Fruit fly (Drosophila melanogaster) whole organism, embryonic: Measurements from ENCODE around the gene Syx5.

Experiments used
- Ada2b ChIP-seq: fragments of 200-800 bp; sonication (Bioruptor generic); IDR thresholded peaks from 2 replicates; pipeline ENCODE4 v1.3.6; 2022; ENCODE audit warnings: missing biosample characterization, missing genetic modification characterization
- Atf-2 ChIP-seq: fragments of 200-800 bp; sonication (Bioruptor generic); optimal IDR thresholded peaks from 2 replicates; lab custom pipeline; 2016; ENCODE audit warnings: missing biosample characterization, missing genetic modification characterization
- Atf6 ChIP-seq: fragments of 200-800 bp; sonication (Bioruptor generic); IDR thresholded peaks from 2 replicates; pipeline ENCODE4 v1.3.6; 2022; ENCODE audit warnings: missing biosample characterization, missing genetic modification characterization
- CG1024 ChIP-seq: fragments of 200-800 bp; sonication (Bioruptor generic); IDR thresholded peaks from 2 replicates; pipeline ENCODE4 v1.3.6; 2022; ENCODE audit warnings: missing biosample characterization, missing genetic modification characterization
- CG11560 ChIP-seq: fragments of 200-800 bp; sonication (Bioruptor generic); IDR thresholded peaks from 3 replicates; pipeline ENCODE4 v1.3.6; 2022; ENCODE audit warnings: missing biosample characterization, missing genetic modification characterization
- CG11723 ChIP-seq: fragments of 200-800 bp; sonication (Bioruptor generic); optimal IDR thresholded peaks from 2 replicates; lab custom pipeline; 2017; ENCODE audit warnings: missing biosample characterization, mild to moderate bottlenecking, missing genetic modification characterization
- CG12104 ChIP-seq: fragments of 200-800 bp; sonication (Bioruptor generic); optimal IDR thresholded peaks from 3 replicates; lab custom pipeline; 2016; ENCODE audit warnings: missing biosample characterization, missing genetic modification characterization
- CG13775 ChIP-seq: fragments of 200-800 bp; sonication (Bioruptor generic); optimal IDR thresholded peaks from 3 replicates; lab custom pipeline; 2017; ENCODE audit warnings: missing biosample characterization, mild to moderate bottlenecking, missing genetic modification characterization
- CG16779 ChIP-seq: fragments of 200-800 bp; sonication (Bioruptor generic); IDR thresholded peaks from 2 replicates; pipeline ENCODE4 v1.3.6; 2022; ENCODE audit warnings: missing biosample characterization, missing genetic modification characterization
- CG16815 ChIP-seq: fragments of 200-800 bp; sonication (Bioruptor generic); optimal IDR thresholded peaks from 3 replicates; lab custom pipeline; 2017; ENCODE audit warnings: missing biosample characterization, mild to moderate bottlenecking, missing genetic modification characterization
- CG17385 ChIP-seq: fragments of 200-800 bp; sonication (Bioruptor generic); optimal IDR thresholded peaks from 3 replicates; lab custom pipeline; 2018; ENCODE audit warnings: missing biosample characterization, mild to moderate bottlenecking, missing genetic modification characterization
- CG3065 ChIP-seq: fragments of 200-800 bp; sonication (Bioruptor generic); optimal IDR thresholded peaks from 2 replicates; lab custom pipeline; 2016; ENCODE audit warnings: missing biosample characterization, missing genetic modification characterization
- CG42726 ChIP-seq: fragments of 200-800 bp; sonication (Bioruptor generic); IDR thresholded peaks from 2 replicates; pipeline ENCODE4 v1.3.6; 2022; ENCODE audit warnings: missing biosample characterization, missing genetic modification characterization; ENCODE audit not compliant: partially characterized antibody
- CG4282 ChIP-seq: fragments of 200-800 bp; sonication (Bioruptor generic); optimal IDR thresholded peaks from 2 replicates; lab custom pipeline; 2016; ENCODE audit warnings: missing biosample characterization, missing genetic modification characterization
- CG4820 ChIP-seq: fragments of 200-800 bp; sonication (Bioruptor generic); optimal IDR thresholded peaks from 3 replicates; lab custom pipeline; 2016; ENCODE audit warnings: missing biosample characterization, missing genetic modification characterization
- CG4854 ChIP-seq: fragments of 200-800 bp; sonication (Bioruptor generic); optimal IDR thresholded peaks from 2 replicates; lab custom pipeline; 2016; ENCODE audit warnings: missing biosample characterization, missing genetic modification characterization, inconsistent platforms
- CG5953 ChIP-seq: fragments of 200-800 bp; sonication (Bioruptor generic); IDR thresholded peaks from 2 replicates; pipeline ENCODE4 v1.3.6; 2022; ENCODE audit warnings: missing biosample characterization, missing genetic modification characterization
- CG7928 ChIP-seq: fragments of 200-800 bp; sonication (Bioruptor generic); optimal IDR thresholded peaks from 2 replicates; lab custom pipeline; 2017; ENCODE audit warnings: missing biosample characterization, mild to moderate bottlenecking, missing genetic modification characterization
- CG8478 ChIP-seq: fragments of >200 bp; optimal IDR thresholded peaks from 2 replicates; lab custom pipeline; 2018
- CTCF ChIP-seq: fragments of 200-800 bp; sonication (Bioruptor generic); optimal IDR thresholded peaks from 2 replicates; lab custom pipeline; 2017; ENCODE audit warnings: missing biosample characterization, mild to moderate bottlenecking, missing genetic modification characterization, moderate library complexity
- ERR ChIP-seq: fragments of 200-800 bp; sonication (Bioruptor generic); optimal IDR thresholded peaks from 2 replicates; lab custom pipeline; 2016; ENCODE audit warnings: missing biosample characterization, missing genetic modification characterization
- HLH3B ChIP-seq: fragments of 200-800 bp; sonication (Bioruptor generic); IDR thresholded peaks from 2 replicates; pipeline ENCODE4 v1.3.6; 2022; ENCODE audit warnings: missing biosample characterization, missing genetic modification characterization
- Lhr ChIP-seq: fragments of 200-800 bp; sonication (Bioruptor generic); optimal IDR thresholded peaks from 3 replicates; lab custom pipeline; 2017; ENCODE audit warnings: mild to moderate bottlenecking, missing biosample characterization, missing genetic modification reagents, missing genetic modification characterization
- MESR4 ChIP-seq: fragments of 200-800 bp; sonication (Bioruptor generic); optimal IDR thresholded peaks from 2 replicates; lab custom pipeline; 2018; ENCODE audit warnings: missing biosample characterization, mild to moderate bottlenecking, missing genetic modification characterization, moderate library complexity
- Max ChIP-seq: fragments of 200-800 bp; sonication (Bioruptor generic); optimal IDR thresholded peaks from 2 replicates; lab custom pipeline; 2016; ENCODE audit warnings: missing biosample characterization, mild to moderate bottlenecking, missing genetic modification characterization
- Myb ChIP-seq: fragments of 200-800 bp; sonication (Bioruptor generic); optimal IDR thresholded peaks from 2 replicates; lab custom pipeline; 2016; ENCODE audit warnings: missing biosample characterization, missing genetic modification characterization
- ase ChIP-seq: fragments of 200-800 bp; sonication (Bioruptor generic); IDR thresholded peaks from 3 replicates; pipeline ENCODE4 v1.3.6; 2022; ENCODE audit warnings: missing biosample characterization, missing genetic modification characterization
- bab2 ChIP-seq: fragments of 200-800 bp; sonication (Bioruptor generic); optimal IDR thresholded peaks from 2 replicates; lab custom pipeline; 2016; ENCODE audit warnings: missing biosample characterization, missing genetic modification characterization
- bsh ChIP-seq, 2 experiments: fragments of 200-800 bp; sonication (Bioruptor generic); optimal IDR thresholded peaks; 2 replicates each; lab custom pipeline; 2017 to 2018; ENCODE audit warnings: mild to moderate bottlenecking in 2 of 2, missing biosample characterization in 2 of 2, missing genetic modification characterization in 2 of 2, moderate library complexity in 1 of 2
- btn ChIP-seq: fragments of 200-800 bp; sonication (Bioruptor generic); optimal IDR thresholded peaks from 2 replicates; lab custom pipeline; 2016; ENCODE audit warnings: missing biosample characterization, missing genetic modification characterization
- cg ChIP-seq: fragments of 200-800 bp; sonication (Bioruptor generic); optimal IDR thresholded peaks from 3 replicates; lab custom pipeline; 2019; ENCODE audit warnings: missing biosample characterization, mild to moderate bottlenecking, missing genetic modification characterization, moderate library complexity
- esg ChIP-seq: fragments of 200-800 bp; sonication (Bioruptor generic); conservative IDR thresholded peaks from 2 replicates; pipeline ENCODE4 v1.3.6; 2022; ENCODE audit warnings: missing biosample characterization, missing genetic modification characterization
- eve ChIP-seq, 2 experiments: fragments of >200 bp; optimal IDR thresholded peaks; 2 replicates each; lab custom pipeline; 2017; ENCODE audit warnings: missing biosample characterization in 2 of 2, missing genetic modification characterization in 2 of 2
- fd102C ChIP-seq: fragments of 200-800 bp; sonication (Bioruptor generic); optimal IDR thresholded peaks from 2 replicates; lab custom pipeline; 2018; ENCODE audit warnings: missing biosample characterization, mild to moderate bottlenecking, missing genetic modification characterization, moderate library complexity
- fd96Cb ChIP-seq: fragments of 200-800 bp; sonication (Bioruptor generic); optimal IDR thresholded peaks from 2 replicates; lab custom pipeline; 2018; ENCODE audit warnings: missing biosample characterization, mild to moderate bottlenecking, missing genetic modification characterization, moderate library complexity
- ind ChIP-seq: fragments of 200-800 bp; sonication (Bioruptor generic); optimal IDR thresholded peaks from 3 replicates; lab custom pipeline; 2016; ENCODE audit warnings: missing biosample characterization, missing genetic modification characterization
- insv ChIP-seq, 2 experiments: fragments of 200-800 bp; sonication (Bioruptor generic); optimal IDR thresholded peaks; 3 replicates each; lab custom pipeline; 2016 to 2018; ENCODE audit warnings: missing biosample characterization in 2 of 2, missing genetic modification characterization in 2 of 2
- inv ChIP-seq: fragments of 200-800 bp; sonication (Bioruptor generic); IDR thresholded peaks from 2 replicates; pipeline ENCODE4 v1.3.6; 2022; ENCODE audit warnings: missing biosample characterization, missing genetic modification characterization; ENCODE audit not compliant: partially characterized antibody
- luna ChIP-seq: fragments of 200-800 bp; sonication (Bioruptor generic); optimal IDR thresholded peaks from 2 replicates; lab custom pipeline; 2016; ENCODE audit warnings: missing biosample characterization, missing genetic modification characterization
- maf-S ChIP-seq: fragments of 200-800 bp; sonication (Bioruptor generic); optimal IDR thresholded peaks from 2 replicates; lab custom pipeline; 2016; ENCODE audit warnings: missing biosample characterization, missing genetic modification characterization
- mld ChIP-seq: fragments of 200-800 bp; sonication (Bioruptor generic); IDR thresholded peaks from 3 replicates; pipeline ENCODE4 v1.3.6; 2022; ENCODE audit warnings: missing biosample characterization, missing genetic modification characterization; ENCODE audit not compliant: partially characterized antibody
- nom ChIP-seq: fragments of 200-800 bp; sonication (Bioruptor generic); optimal IDR thresholded peaks from 2 replicates; lab custom pipeline; 2017; ENCODE audit warnings: missing biosample characterization, missing genetic modification characterization, mild to moderate bottlenecking, moderate library complexity, missing genetic modification reagents
- pan ChIP-seq, 4 experiments: fragments of >200 bp in 3 of 4; fragments of 200-800 bp in 1 of 4; sonication (Bioruptor generic) in 1 of 4; optimal IDR thresholded peaks in 3 of 4; IDR thresholded peaks in 1 of 4; 2 replicates each; pipeline versions ENCODE4 v1.3.6 to Lab custom; 2017 to 2022; ENCODE audit warnings: missing biosample characterization in 2 of 4, missing genetic modification characterization in 2 of 4, mixed read lengths in 1 of 4
- pb ChIP-seq: fragments of 200-800 bp; sonication (Bioruptor generic); optimal IDR thresholded peaks from 3 replicates; lab custom pipeline; 2016; ENCODE audit warnings: missing biosample characterization, missing genetic modification characterization
- salm ChIP-seq: fragments of 200-800 bp; sonication (Bioruptor generic); optimal IDR thresholded peaks from 2 replicates; lab custom pipeline; 2018; ENCODE audit warnings: missing biosample characterization, mild to moderate bottlenecking, missing genetic modification characterization
- schlank ChIP-seq: fragments of 200-800 bp; sonication (Bioruptor generic); optimal IDR thresholded peaks from 2 replicates; lab custom pipeline; 2018; ENCODE audit warnings: missing biosample characterization, mild to moderate bottlenecking, missing genetic modification characterization
- slbo ChIP-seq: fragments of 200-800 bp; sonication (Bioruptor generic); IDR thresholded peaks from 2 replicates; pipeline ENCODE4 v1.3.6; 2022; ENCODE audit warnings: missing biosample characterization, missing genetic modification characterization
- ssp ChIP-seq: fragments of 200-800 bp; sonication (Bioruptor generic); IDR thresholded peaks from 2 replicates; pipeline ENCODE4 v1.3.6; 2022; ENCODE audit warnings: missing biosample characterization, missing genetic modification characterization
- tup ChIP-seq: fragments of 200-800 bp; sonication (Bioruptor generic); optimal IDR thresholded peaks from 2 replicates; lab custom pipeline; 2016; ENCODE audit warnings: missing biosample characterization, mild to moderate bottlenecking, missing genetic modification characterization, moderate library complexity
- usp ChIP-seq: fragments of >200 bp; optimal IDR thresholded peaks from 2 replicates; lab custom pipeline; 2017; ENCODE audit warnings: missing biosample characterization, missing genetic modification characterization
- yki ChIP-seq: fragments of >200 bp; optimal IDR thresholded peaks from 3 replicates; lab custom pipeline; 2018

The Syx5 gene

dm6 chr2L:16286360-16287005, 20.7 kb upstream of the Syx5 start (continued):
- TF ChIP-seq CG13775 (peak; percentile 85), Myb (GFP tag; lab: Kevin White, UChicago) (peak; percentile 72), HLH3B (GFP tag; lab: Robert Waterston, UW) (no peak), CG4282 (peak; percentile 58), CG1024 (no peak), CG7928 (GFP tag; lab: Kevin White, UChicago) (peak; percentile 53), slbo (GFP tag; lab: Robert Waterston, UW) (no peak), CG17385 (peak; percentile 74), cg (peak; percentile 88), tup (GFP tag; lab: Kevin White, UChicago) (no peak), bsh (GFP tag; optimal IDR thresholded peaks at IDR 0.05; lab: Kevin White, UChicago) (peak; percentile 31 to 82), CG3065 (GFP tag; lab: Kevin White, UChicago) (peak; percentile 64), CG4854 (GFP tag; lab: Kevin White, UChicago) (peak; percentile 84), inv (GFP tag; lab: Robert Waterston, UW) (no peak), eve (GFP tag; optimal IDR thresholded peaks at IDR 0.05; lab: Kevin White, UChicago) (no peak), bab2 (GFP tag; lab: Kevin White, UChicago) (peak; percentile 84), nom (GFP tag; lab: Kevin White, UChicago) (peak; percentile 67), luna (no peak), CG8478 (no peak), CG16815 (peak; percentile 79), CG16779 (GFP tag; lab: Robert Waterston, UW) (no peak), CG5953 (no peak), Lhr (GFP tag; lab: Kevin White, UChicago) (peak; percentile 25), fd102C (GFP tag; lab: Kevin White, UChicago) (no peak), pan (optimal IDR thresholded peaks at IDR 0.05; lab: Kevin White, UChicago) (no peak), pan (GFP tag; optimal IDR thresholded peaks at IDR 0.05 in 1 of 2, IDR thresholded peaks at IDR 0.05 in 1 of 2) (no peak), salm (peak; percentile 75), CG12104 (peak; percentile 57), Ada2b (GFP tag; lab: Robert Waterston, UW) (no peak), yki (lab: Kevin White, UChicago) (no peak), CG11723 (GFP tag; lab: Kevin White, UChicago) (peak; percentile 66), schlank (tag; lab: Kevin White, UChicago) (peak; percentile 65), ind (GFP tag; lab: Kevin White, UChicago) (peak; percentile 84), CG11560 (no peak), mld (GFP tag; lab: Robert Waterston, UW) (no peak), Atf-2 (peak; percentile 19), CG4820 (peak; percentile 63), ssp (GFP tag; lab: Robert Waterston, UW) (no peak), esg (GFP tag; lab: Robert Waterston, UW) (no peak), btn (GFP tag; lab: Kevin White, UChicago) (no peak), ERR (peak; percentile 46), CG42726 (GFP tag; lab: Robert Waterston, UW) (no peak), maf-S (GFP tag; lab: Kevin White, UChicago) (peak; percentile 71), CTCF (peak; percentile 12), Max (peak; percentile 66), Atf6 (GFP tag; lab: Robert Waterston, UW) (no peak), ase (GFP tag; lab: Robert Waterston, UW) (no peak), insv (GFP tag; optimal IDR thresholded peaks at IDR 0.05; lab: Kevin White, UChicago) (no peak), fd96Cb (tag; lab: Kevin White, UChicago) (peak; percentile 83), pb (GFP tag; lab: Kevin White, UChicago) (peak; percentile 83), usp (no peak), MESR4 (no peak)
